Worm (Caenorhabditis elegans) whole organism, young adult: Measurements from ENCODE around the gene frpr-16.

Source experiments
- B0019.2 ChIP-seq: fragments of 200-800 bp; sonication (Bioruptor generic); conservative IDR thresholded peaks from 2 replicates; pipeline ENCODE4 v1.3.6; 2022; ENCODE audit warnings: missing genetic modification reagents, missing genetic modification characterization, missing compliant biosample characterization
- B0261.1 ChIP-seq: sonication (generic microtip); optimal IDR thresholded peaks from 2 replicates; lab custom pipeline; 2016; ENCODE audit warnings: mild to moderate bottlenecking, missing genetic modification characterization, moderate library complexity, missing compliant biosample characterization
- F23B12.7 ChIP-seq: sonication (generic microtip); optimal IDR thresholded peaks from 2 replicates; lab custom pipeline; 2017; ENCODE audit warnings: missing genetic modification characterization, mild to moderate bottlenecking, missing compliant biosample characterization, antibody characterized with exemption, moderate library complexity; ENCODE audit not compliant: insufficient read depth
- F37B4.10 ChIP-seq: fragments of 200-800 bp; sonication (Bioruptor generic); IDR thresholded peaks from 2 replicates; pipeline ENCODE4 v1.3.6; 2022; ENCODE audit warnings: missing genetic modification characterization, missing compliant biosample characterization
- F52B5.7 ChIP-seq: sonication (generic microtip); optimal IDR thresholded peaks from 2 replicates; lab custom pipeline; 2016; ENCODE audit warnings: mild to moderate bottlenecking, missing genetic modification characterization, missing compliant biosample characterization
- F55B11.4 ChIP-seq: sonication (generic microtip); optimal IDR thresholded peaks from 2 replicates; lab custom pipeline; 2016; ENCODE audit warnings: missing compliant biosample characterization, missing genetic modification characterization, borderline replicate concordance; ENCODE audit not compliant: insufficient read depth
- T26A5.8 ChIP-seq: sonication (generic microtip); optimal IDR thresholded peaks from 2 replicates; lab custom pipeline; 2016; ENCODE audit warnings: missing genetic modification characterization, missing compliant biosample characterization
- Y53F4B.3 ChIP-seq: fragments of 200-800 bp; sonication (Bioruptor generic); IDR thresholded peaks from 2 replicates; pipeline ENCODE4 v1.3.6; 2022; ENCODE audit warnings: missing genetic modification reagents, missing genetic modification characterization, missing compliant biosample characterization
- Y53G8AR.9 ChIP-seq: fragments of 200-800 bp; sonication (Bioruptor generic); conservative IDR thresholded peaks from 2 replicates; pipeline ENCODE4 v1.3.6; 2022; ENCODE audit warnings: missing genetic modification reagents, missing genetic modification characterization, missing compliant biosample characterization
- ZK185.1 ChIP-seq: sonication (generic microtip); optimal IDR thresholded peaks from 2 replicates; lab custom pipeline; 2016; ENCODE audit warnings: mild to moderate bottlenecking, missing genetic modification characterization, missing compliant biosample characterization; ENCODE audit not compliant: poor library complexity, severe bottlenecking
- ama-1 ChIP-seq, 3 experiments: fragments of 150-350 bp in 1 of 3; sonication (generic microtip) in 2 of 3; optimal IDR thresholded peaks; 2 replicates each; lab custom pipeline; 2014 to 2018; ENCODE audit warnings: missing biosample characterization in 2 of 3, missing genetic modification characterization in 2 of 3, missing genetic modification reagents in 2 of 3
- aptf-3 ChIP-seq: fragments of 200-800 bp; sonication (Bioruptor generic); IDR thresholded peaks from 2 replicates; pipeline ENCODE4 v1.3.6; 2022; ENCODE audit warnings: missing genetic modification characterization, missing compliant biosample characterization
- atf-7 ChIP-seq: sonication (generic microtip); optimal IDR thresholded peaks from 2 replicates; lab custom pipeline; 2017; ENCODE audit warnings: mild to moderate bottlenecking, missing genetic modification characterization, missing compliant biosample characterization
- athp-1 ChIP-seq: sonication (generic microtip); optimal IDR thresholded peaks from 2 replicates; lab custom pipeline; 2017; ENCODE audit warnings: mild to moderate bottlenecking, missing genetic modification characterization, missing compliant biosample characterization
- attf-5 ChIP-seq: fragments of 200-800 bp; sonication (Bioruptor generic); optimal IDR thresholded peaks from 2 replicates; lab custom pipeline; 2018; ENCODE audit warnings: mild to moderate bottlenecking, missing genetic modification characterization, missing compliant biosample characterization
- cebp-1 ChIP-seq, 2 experiments: fragments of 200-800 bp in 1 of 2; sonication (Bioruptor generic) in 1 of 2; sonication (generic microtip) in 1 of 2; IDR thresholded peaks in 1 of 2; optimal IDR thresholded peaks in 1 of 2; 2 replicates each; pipeline versions ENCODE4 v1.3.6 to Lab custom; 2017 to 2022; ENCODE audit warnings: missing compliant biosample characterization in 2 of 2, missing genetic modification characterization in 2 of 2, mild to moderate bottlenecking in 1 of 2, missing genetic modification reagents in 1 of 2, moderate library complexity in 1 of 2
- cebp-2 ChIP-seq: fragments of 200-800 bp; sonication (Bioruptor generic); IDR thresholded peaks from 2 replicates; pipeline ENCODE4 v1.3.6; 2022; ENCODE audit warnings: missing genetic modification characterization, missing compliant biosample characterization
- ceh-27 ChIP-seq: fragments of 200-800 bp; sonication (Bioruptor generic); optimal IDR thresholded peaks from 2 replicates; lab custom pipeline; 2018; ENCODE audit warnings: mild to moderate bottlenecking, missing genetic modification characterization, moderate library complexity, missing compliant biosample characterization
- ceh-79 ChIP-seq: sonication (generic microtip); optimal IDR thresholded peaks from 2 replicates; lab custom pipeline; 2017; ENCODE audit warnings: mild to moderate bottlenecking, missing genetic modification characterization, missing compliant biosample characterization
- die-1 ChIP-seq: sonication (generic microtip); optimal IDR thresholded peaks from 2 replicates; lab custom pipeline; 2016; ENCODE audit warnings: missing genotype, mild to moderate bottlenecking, missing genetic modification characterization, missing compliant biosample characterization
- dox-1 ChIP-seq: fragments of 200-800 bp; sonication (Bioruptor generic); IDR thresholded peaks from 2 replicates; pipeline ENCODE4 v1.3.6; 2022; ENCODE audit warnings: missing genetic modification reagents, missing genetic modification characterization, missing compliant biosample characterization
- dpff-1 ChIP-seq: sonication (generic microtip); optimal IDR thresholded peaks from 2 replicates; lab custom pipeline; 2017; ENCODE audit warnings: mild to moderate bottlenecking, missing genetic modification characterization, missing compliant biosample characterization
- ekl-4 ChIP-seq: fragments of 200-800 bp; sonication (Bioruptor generic); IDR thresholded peaks from 2 replicates; pipeline ENCODE4 v1.3.6; 2022; ENCODE audit warnings: missing genetic modification reagents, missing genetic modification characterization, missing compliant biosample characterization
- hmg-1.2 ChIP-seq: fragments of 200-800 bp; sonication (Bioruptor generic); IDR thresholded peaks from 2 replicates; pipeline ENCODE4 v1.3.6; 2022; ENCODE audit warnings: missing genetic modification reagents, missing genetic modification characterization, missing compliant biosample characterization
- hmg-20 ChIP-seq: fragments of 200-800 bp; sonication (Bioruptor generic); IDR thresholded peaks from 2 replicates; pipeline ENCODE4 v1.3.6; 2022; ENCODE audit warnings: missing genetic modification reagents, missing genetic modification characterization, missing compliant biosample characterization
- lag-1 ChIP-seq: fragments of 200-800 bp; sonication (Bioruptor generic); IDR thresholded peaks from 2 replicates; pipeline ENCODE4 v1.3.6; 2022; ENCODE audit warnings: missing genetic modification reagents, missing genetic modification characterization, missing compliant biosample characterization
- let-607 ChIP-seq, 2 experiments: fragments of 200-800 bp in 1 of 2; sonication (Bioruptor generic) in 1 of 2; sonication (generic microtip) in 1 of 2; optimal IDR thresholded peaks; 2 replicates each; lab custom pipeline; 2016 to 2018; ENCODE audit warnings: mild to moderate bottlenecking in 2 of 2, missing compliant biosample characterization in 2 of 2, missing genetic modification characterization in 2 of 2, moderate library complexity in 2 of 2, missing genotype in 1 of 2
- lin-54 ChIP-seq: fragments of 200-800 bp; sonication (Bioruptor generic); optimal IDR thresholded peaks from 2 replicates; lab custom pipeline; 2018; ENCODE audit warnings: mild to moderate bottlenecking, missing genetic modification characterization, missing compliant biosample characterization
- madf-10 ChIP-seq: sonication (generic microtip); optimal IDR thresholded peaks from 2 replicates; lab custom pipeline; 2016; ENCODE audit warnings: mild to moderate bottlenecking, missing genetic modification characterization, missing compliant biosample characterization
- madf-3 ChIP-seq: fragments of 200-800 bp; sonication (Bioruptor generic); IDR thresholded peaks from 2 replicates; pipeline ENCODE4 v1.3.6; 2022; ENCODE audit warnings: missing genetic modification reagents, missing genetic modification characterization, missing compliant biosample characterization
- madf-6 ChIP-seq: fragments of 200-800 bp; sonication (Bioruptor generic); IDR thresholded peaks from 2 replicates; pipeline ENCODE4 v1.3.6; 2022; ENCODE audit warnings: missing genetic modification reagents, missing genetic modification characterization, missing compliant biosample characterization
- madf-8 ChIP-seq: fragments of 200-800 bp; sonication (Bioruptor generic); conservative IDR thresholded peaks from 2 replicates; pipeline ENCODE4 v1.3.6; 2022; ENCODE audit warnings: missing genetic modification reagents, missing genetic modification characterization, missing compliant biosample characterization
- mcd-1 ChIP-seq: fragments of 200-800 bp; sonication (Bioruptor generic); IDR thresholded peaks from 2 replicates; pipeline ENCODE4 v1.3.6; 2022; ENCODE audit warnings: missing genetic modification reagents, missing genetic modification characterization, missing compliant biosample characterization
- mes-4 ChIP-seq: sonication (generic microtip); optimal IDR thresholded peaks from 2 replicates; lab custom pipeline; 2016; ENCODE audit warnings: missing genotype, missing genetic modification characterization, missing compliant biosample characterization
- nfya-2 ChIP-seq: fragments of 200-800 bp; sonication (Bioruptor generic); IDR thresholded peaks from 2 replicates; pipeline ENCODE4 v1.3.6; 2022; ENCODE audit warnings: missing genetic modification reagents, missing genetic modification characterization, missing compliant biosample characterization
- nhr-80 ChIP-seq: sonication (generic microtip); optimal IDR thresholded peaks from 2 replicates; lab custom pipeline; 2016; ENCODE audit warnings: missing genetic modification characterization, missing compliant biosample characterization
- sptf-2 ChIP-seq: fragments of 200-800 bp; sonication (Bioruptor generic); optimal IDR thresholded peaks from 2 replicates; lab custom pipeline; 2018; ENCODE audit warnings: mild to moderate bottlenecking, missing genetic modification characterization, missing compliant biosample characterization
- tbp1 ChIP-seq: fragments of 200-800 bp; sonication (Bioruptor generic); optimal IDR thresholded peaks from 2 replicates; lab custom pipeline; 2018; ENCODE audit warnings: mild to moderate bottlenecking, missing genetic modification characterization, missing compliant biosample characterization
- tbx-9 ChIP-seq: sonication (generic microtip); optimal IDR thresholded peaks from 2 replicates; lab custom pipeline; 2016; ENCODE audit warnings: borderline replicate concordance, missing genetic modification characterization, inconsistent platforms, missing compliant biosample characterization
- xnd-1 ChIP-seq: sonication (generic microtip); optimal IDR thresholded peaks from 2 replicates; lab custom pipeline; 2016; ENCODE audit warnings: missing genotype, missing genetic modification reagents, missing genetic modification characterization, missing compliant biosample characterization
- ztf-18 ChIP-seq: sonication (generic microtip); optimal IDR thresholded peaks from 2 replicates; lab custom pipeline; 2016; ENCODE audit warnings: missing genotype, mild to moderate bottlenecking, missing genetic modification characterization, missing compliant biosample characterization
- ztf-22 ChIP-seq: fragments of 200-800 bp; sonication (Bioruptor generic); optimal IDR thresholded peaks from 2 replicates; lab custom pipeline; 2018; ENCODE audit warnings: mild to moderate bottlenecking, missing genetic modification characterization, moderate library complexity, missing compliant biosample characterization

frpr-16 gene

ce11 chrII:6050120-6050519 is 19.1 kb upstream of the frpr-16 start, which contains the start of gene gldc-1:
gldc-1 (plus strand) TSS chrII:6050420.
- TF ChIP-seq B0261.1 (tag; lab: Kevin White, UChicago), result no peak
- TF ChIP-seq T26A5.8, result no peak
- TF ChIP-seq let-607 (tag; optimal IDR thresholded peaks at IDR 0.05; lab: Kevin White, UChicago), result no peak

ce11 chrII:6049546-6049945 is 18.5 kb upstream of the frpr-16 start:
- TF ChIP-seq dox-1 (0 out of 2 replicates have a peak, but pooled peaks have one; percentile 25), die-1 (tag; lab: Kevin White, UChicago) (no peak), cebp-1 (GFP tag; IDR thresholded peaks at IDR 0.05; lab: Robert Waterston, UW) (no peak), cebp-1 (tag; optimal IDR thresholded peaks at IDR 0.05; lab: Kevin White, UChicago) (peak; percentile 1), tbp1 (no peak), madf-6 (GFP tag; lab: Robert Waterston, UW) (0 out of 2 replicates have a peak, but pooled peaks have one; percentile 14), ama-1 (optimal IDR thresholded peaks at IDR 0.05; lab: Kevin White, UChicago) (no peak), ama-1 (GFP tag; optimal IDR thresholded peaks at IDR 0.05; lab: Kevin White, UChicago) (peak in 1 of 2 experiments; percentile 7), ztf-18 (tag; lab: Kevin White, UChicago) (peak; percentile 75), lin-54 (GFP tag; lab: Kevin White, UChicago) (peak; percentile 11), nhr-80 (tag; lab: Kevin White, UChicago) (peak; percentile 74), ZK185.1 (peak; percentile 6), cebp-2 (GFP tag; lab: Robert Waterston, UW) (no peak)

ce11 chrII:6047639-6048159 is 16.7 kb upstream of the frpr-16 start, which contains the start of the genes R12C12.6 and ran-5:
R12C12.6 (minus strand) TSS chrII:6047867.
ran-5 (plus strand) TSS chrII:6048109.
- TF ChIP-seq madf-3 (no peak), F52B5.7 (tag; lab: Kevin White, UChicago) (no peak), tbx-9 (tag; lab: Kevin White, UChicago) (no peak), ceh-27 (GFP tag; lab: Kevin White, UChicago) (peak; percentile 13), T26A5.8 (no peak), ekl-4 (peak; percentile 77), aptf-3 (GFP tag; lab: Robert Waterston, UW) (no peak), xnd-1 (tag; lab: Kevin White, UChicago) (peak; percentile 66), lag-1 (GFP tag; lab: Robert Waterston, UW) (no peak), B0019.2 (GFP tag; lab: Robert Waterston, UW) (no peak), attf-5 (GFP tag; lab: Kevin White, UChicago) (peak; percentile 50), F37B4.10 (GFP tag; lab: Robert Waterston, UW) (no peak), hmg-1.2 (GFP tag; lab: Robert Waterston, UW) (peak; percentile 47; the same call in 1 of the 2 replicates), sptf-2 (GFP tag; lab: Kevin White, UChicago) (no peak), ztf-22 (GFP tag; lab: Kevin White, UChicago) (no peak), F55B11.4 (tag; lab: Kevin White, UChicago) (no peak), athp-1 (tag; lab: Kevin White, UChicago) (peak; percentile 0), dpff-1 (no peak), madf-8 (peak; percentile 61; the same call in 1 of the 2 replicates), hmg-20 (GFP tag; lab: Robert Waterston, UW) (peak; percentile 66; the same call in 1 of the 2 replicates), atf-7 (tag; lab: Kevin White, UChicago) (peak; percentile 48), nfya-2 (GFP tag; lab: Robert Waterston, UW) (no peak), madf-10 (tag; lab: Kevin White, UChicago) (no peak), F23B12.7 (tag; lab: Kevin White, UChicago) (peak; percentile 32), let-607 (tag; optimal IDR thresholded peaks at IDR 0.05; lab: Kevin White, UChicago) (peak in 1 of 2 experiments; percentile 69), ceh-79 (tag; lab: Kevin White, UChicago) (no peak), cebp-1 (GFP tag; IDR thresholded peaks at IDR 0.05; lab: Robert Waterston, UW) (no peak), cebp-1 (tag; optimal IDR thresholded peaks at IDR 0.05; lab: Kevin White, UChicago) (peak; percentile 80), ztf-18 (tag; lab: Kevin White, UChicago) (peak; percentile 98), mcd-1 (peak; percentile 84), cebp-2 (GFP tag; lab: Robert Waterston, UW) (0 out of 2 replicates have a peak, but pooled peaks have one; percentile 68), Y53F4B.3 (GFP tag; lab: Robert Waterston, UW) (no peak), die-1 (tag; lab: Kevin White, UChicago) (no peak), mes-4 (tag; lab: Kevin White, UChicago) (no peak), Y53G8AR.9 (peak; percentile 89)
